Worm (Caenorhabditis elegans) whole organism, mixed stage, embryonic: Measurements from ENCODE around the gene epic-3.

Experiments used
- elt-3 ChIP-seq: fragments of 150-350 bp; optimal IDR thresholded peaks from 2 replicates; lab custom pipeline; 2014; ENCODE audit warnings: missing biosample characterization, missing genetic modification characterization
- pha-4 ChIP-seq: fragments of 150-350 bp; optimal IDR thresholded peaks from 2 replicates; lab custom pipeline; 2018; ENCODE audit warnings: missing biosample characterization, missing genetic modification reagents, missing genetic modification characterization
- tbx-8 ChIP-seq: fragments of 200-800 bp; sonication (Bioruptor generic); optimal IDR thresholded peaks from 2 replicates; lab custom pipeline; 2018; ENCODE audit warnings: mild to moderate bottlenecking, missing genetic modification characterization, moderate library complexity, missing compliant biosample characterization

DNA sequence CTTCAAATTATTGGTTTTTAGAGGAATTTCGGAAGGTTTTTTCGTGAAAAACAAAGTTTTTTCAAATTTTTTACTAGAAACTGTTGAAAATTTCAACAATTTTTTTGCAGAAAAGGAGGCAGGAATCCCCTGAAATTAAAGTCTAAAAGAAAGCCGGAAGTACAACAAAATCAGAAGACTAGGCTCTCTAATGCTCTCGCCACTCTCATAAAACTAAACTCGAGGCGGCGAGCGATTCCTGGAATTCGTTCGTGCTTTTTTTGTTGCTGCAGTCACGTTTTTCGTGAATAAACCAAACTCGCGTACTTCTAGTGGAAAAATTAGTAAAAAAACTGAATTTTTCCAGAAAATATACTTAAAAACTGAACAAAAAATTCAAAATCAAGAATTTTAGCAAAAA is 14.7 kb upstream of the epic-3 start:
- no peak for TF ChIP-seq elt-3 (tag; lab: Kevin White, UChicago)
- no peak for TF ChIP-seq pha-4 (tag; lab: Kevin White, UChicago)
- TF ChIP-seq tbx-8 (GFP tag; lab: Kevin White, UChicago): no peak
